Fruit fly (Drosophila melanogaster): ENCODE data around the gene CG34112.

DNA sequence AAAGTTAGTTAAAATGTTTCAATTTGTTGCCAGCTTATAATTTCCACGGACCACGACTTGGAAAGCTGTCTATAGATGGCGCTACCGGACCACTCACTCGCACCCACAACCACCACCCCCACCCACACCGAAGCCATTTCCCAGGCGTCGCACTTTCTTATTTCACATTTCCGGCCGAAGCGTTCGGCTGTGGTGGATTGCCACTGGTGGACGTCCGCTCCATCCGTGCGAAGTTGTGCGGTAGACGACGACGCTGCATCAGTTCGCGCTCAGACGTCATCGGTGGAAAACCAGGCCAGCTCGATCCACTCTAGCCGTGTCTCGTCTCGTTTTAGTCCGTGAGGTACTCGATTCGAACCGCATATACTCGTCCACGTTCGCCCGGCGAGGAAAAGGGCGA lies 34.4 kb downstream of the CG34112 start, which contains the start of gene CG1090:
- TF ChIP-seq CG16779 (tag; optimal IDR thresholded peaks at IDR 0.05): peak; percentile 13
- no peak for TF ChIP-seq Hr4 (GFP tag; optimal IDR thresholded peaks at IDR 0.05)
- no peak for TF ChIP-seq CG10631 (GFP tag; optimal IDR thresholded peaks at IDR 0.05)
- no peak for TF ChIP-seq Gug (GFP tag; IDR thresholded peaks at IDR 0.05)

Measured in whole organism, prepupa.